Worm (Caenorhabditis elegans) whole organism, midembryonic: Measurements from ENCODE around the gene Y53G8AM.7.

Experiments used
- T22C8.4 ChIP-seq: fragments of 200-800 bp; sonication (Bioruptor generic); IDR thresholded peaks from 2 replicates; pipeline ENCODE4 v1.3.6; 2022; ENCODE audit warnings: missing genetic modification characterization, missing compliant biosample characterization
- flt-1 ChIP-seq: fragments of 200-800 bp; sonication (Bioruptor generic); IDR thresholded peaks from 2 replicates; pipeline ENCODE4 v1.3.6; 2022; ENCODE audit warnings: missing genetic modification characterization, missing compliant biosample characterization
- med-1 ChIP-seq: sonication (generic microtip); optimal IDR thresholded peaks from 2 replicates; lab custom pipeline; 2017; ENCODE audit warnings: missing genetic modification characterization, mild to moderate bottlenecking, missing compliant biosample characterization, antibody characterized with exemption, missing genetic modification reagents; ENCODE audit not compliant: insufficient read depth
- tab-1 ChIP-seq: fragments of 200-800 bp; sonication (Bioruptor generic); IDR thresholded peaks from 2 replicates; pipeline ENCODE4 v1.3.6; 2022; ENCODE audit warnings: missing genetic modification characterization, missing compliant biosample characterization

ce11 chrIII:3311607-3312006 lies 45.1 kb upstream of the Y53G8AM.7 start:
- TF ChIP-seq tab-1 (no peak), med-1 (GFP tag; lab: Kevin White, UChicago) (no peak), T22C8.4 (GFP tag; lab: Robert Waterston, UW) (no peak), flt-1 (GFP tag; lab: Robert Waterston, UW) (no peak)
